Fruit fly (Drosophila melanogaster): Measurements from ENCODE around the gene sisA.

DNA sequence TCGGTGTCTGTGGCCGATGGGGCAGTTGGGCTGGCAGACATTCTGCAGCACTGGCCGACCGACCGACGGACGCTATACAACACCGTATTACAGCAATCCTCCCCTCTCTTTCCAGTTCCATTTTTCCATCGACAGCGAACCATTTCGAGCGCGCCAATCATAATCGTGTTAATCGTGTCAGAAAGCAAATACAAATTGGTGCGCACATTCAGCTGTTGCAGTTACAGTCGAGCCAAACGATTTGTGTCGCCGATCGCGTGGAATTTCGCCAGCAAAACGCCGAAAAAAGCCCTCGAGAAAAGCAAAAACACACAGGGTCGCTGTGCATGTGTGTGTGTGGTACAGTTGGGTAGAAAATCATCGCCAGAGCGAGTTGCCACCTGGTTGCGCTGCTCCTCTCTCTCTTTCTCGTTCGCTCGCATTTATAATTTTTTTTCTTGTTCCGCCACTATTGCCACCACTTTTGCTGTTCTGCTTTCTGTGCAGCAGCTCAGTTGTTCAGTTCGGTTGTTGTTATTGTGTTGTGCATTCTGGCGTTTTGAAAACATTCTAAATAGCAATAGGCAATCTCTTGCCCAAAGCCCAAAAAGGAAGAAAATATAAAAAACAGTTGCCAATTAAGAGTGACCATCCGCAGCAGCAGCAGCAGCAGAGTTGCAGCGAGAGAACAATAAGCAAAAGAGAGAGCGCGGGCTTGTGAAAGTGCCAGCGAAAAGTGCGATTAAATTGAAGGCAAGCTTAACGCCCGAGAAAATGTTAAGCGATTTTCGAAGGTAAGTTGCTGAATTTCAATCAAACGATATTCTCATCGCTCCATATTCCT is 28.6 kb upstream of the sisA start, which contains the start of gene CG1737:
- no peak for TF ChIP-seq CG8478 (optimal IDR thresholded peaks at IDR 0.05)
- no peak for TF ChIP-seq CTCF (optimal IDR thresholded peaks at IDR 0.05)

All from S2 (cell line).